Worm (Caenorhabditis elegans): Measurements from ENCODE around the gene cyp-33B1.

DNA sequence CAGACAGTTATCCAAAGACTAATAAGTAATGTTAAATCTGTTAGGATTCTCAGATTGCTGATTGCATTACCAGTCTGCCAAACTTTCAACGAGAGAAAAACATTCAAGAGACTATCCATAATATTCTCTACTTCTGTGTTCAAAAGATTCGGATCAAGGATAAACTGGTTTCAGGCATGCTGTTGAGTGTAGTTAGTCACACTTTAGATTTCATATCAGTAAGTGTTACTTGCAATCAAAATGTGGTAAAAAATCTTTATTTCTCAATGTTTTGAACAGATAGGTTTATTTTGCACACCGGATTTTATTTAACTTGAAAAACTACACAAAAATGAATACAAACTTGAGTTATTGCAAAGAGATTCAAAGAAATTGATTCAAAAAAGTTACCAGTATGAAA is 19.1 kb upstream of the cyp-33B1 start, which contains the start of gene oac-41:
- TF ChIP-seq sox-4 (tag; optimal IDR thresholded peaks at IDR 0.05) (no peak), pqm-1 (tag; optimal IDR thresholded peaks at IDR 0.05) (no peak)
